Worm (Caenorhabditis elegans) whole organism, young adult: ENCODE results near the gene C17H11.2.

Experiments
- B0261.1 ChIP-seq: sonication (generic microtip); optimal IDR thresholded peaks from 2 replicates; lab custom pipeline; 2016; ENCODE audit warnings: mild to moderate bottlenecking, missing genetic modification characterization, moderate library complexity, missing compliant biosample characterization
- B0336.3 ChIP-seq: fragments of 200-800 bp; sonication (Bioruptor generic); IDR thresholded peaks from 2 replicates; pipeline ENCODE4 v1.3.6; 2022; ENCODE audit warnings: missing genetic modification characterization, missing compliant biosample characterization
- D2030.7 ChIP-seq: fragments of 200-800 bp; sonication (Bioruptor generic); IDR thresholded peaks from 2 replicates; pipeline ENCODE4 v1.3.6; 2022; ENCODE audit warnings: missing genetic modification reagents, missing genetic modification characterization, missing compliant biosample characterization
- F10E7.11 ChIP-seq: sonication (generic microtip); optimal IDR thresholded peaks from 2 replicates; lab custom pipeline; 2017; ENCODE audit warnings: mild to moderate bottlenecking, missing genetic modification characterization, moderate library complexity, missing compliant biosample characterization
- F22D6.2 ChIP-seq: sonication (generic microtip); optimal IDR thresholded peaks from 2 replicates; lab custom pipeline; 2016; ENCODE audit warnings: mild to moderate bottlenecking, missing genetic modification characterization, missing compliant biosample characterization
- F37B4.10 ChIP-seq: fragments of 200-800 bp; sonication (Bioruptor generic); IDR thresholded peaks from 2 replicates; pipeline ENCODE4 v1.3.6; 2022; ENCODE audit warnings: missing genetic modification characterization, missing compliant biosample characterization
- F55B11.4 ChIP-seq: sonication (generic microtip); optimal IDR thresholded peaks from 2 replicates; lab custom pipeline; 2016; ENCODE audit warnings: missing compliant biosample characterization, missing genetic modification characterization, borderline replicate concordance; ENCODE audit not compliant: insufficient read depth
- T07F8.4 ChIP-seq: sonication (generic microtip); optimal IDR thresholded peaks from 2 replicates; lab custom pipeline; 2016; ENCODE audit warnings: mild to moderate bottlenecking, missing genetic modification characterization, moderate library complexity, missing compliant biosample characterization
- Y67H2A.10 ChIP-seq: fragments of 200-800 bp; sonication (Bioruptor generic); conservative IDR thresholded peaks from 2 replicates; pipeline ENCODE4 v1.3.6; 2022; ENCODE audit warnings: missing genetic modification reagents, missing genetic modification characterization, missing compliant biosample characterization
- Y79H2A.3 ChIP-seq: fragments of 200-800 bp; sonication (Bioruptor generic); conservative IDR thresholded peaks from 2 replicates; pipeline ENCODE4 v1.3.6; 2022; ENCODE audit warnings: missing genetic modification reagents, missing genetic modification characterization, missing compliant biosample characterization
- Y95B8A.8 ChIP-seq: fragments of 200-800 bp; sonication (Bioruptor generic); IDR thresholded peaks from 2 replicates; pipeline ENCODE4 v1.3.6; 2022; ENCODE audit warnings: missing genetic modification reagents, missing genetic modification characterization, missing compliant biosample characterization
- aptf-2 ChIP-seq: fragments of 200-800 bp; sonication (Bioruptor generic); conservative IDR thresholded peaks from 2 replicates; pipeline ENCODE4 v1.3.6; 2022; ENCODE audit warnings: missing genetic modification reagents, missing genetic modification characterization, missing compliant biosample characterization
- attf-3 ChIP-seq: fragments of 200-800 bp; sonication (Bioruptor generic); conservative IDR thresholded peaks from 2 replicates; pipeline ENCODE4 v1.3.6; 2022; ENCODE audit warnings: missing genetic modification reagents, missing genetic modification characterization, missing compliant biosample characterization
- bed-1 ChIP-seq: fragments of 200-800 bp; sonication (Bioruptor generic); IDR thresholded peaks from 2 replicates; pipeline ENCODE4 v1.3.6; 2022; ENCODE audit warnings: missing genetic modification reagents, missing genetic modification characterization, missing compliant biosample characterization
- ccch-3 ChIP-seq: fragments of 200-800 bp; sonication (Bioruptor generic); optimal IDR thresholded peaks from 2 replicates; lab custom pipeline; 2018; ENCODE audit warnings: mild to moderate bottlenecking, missing genetic modification characterization, missing compliant biosample characterization
- ceh-27 ChIP-seq: fragments of 200-800 bp; sonication (Bioruptor generic); optimal IDR thresholded peaks from 2 replicates; lab custom pipeline; 2018; ENCODE audit warnings: mild to moderate bottlenecking, missing genetic modification characterization, moderate library complexity, missing compliant biosample characterization
- ceh-58 ChIP-seq: fragments of 200-800 bp; sonication (Bioruptor generic); IDR thresholded peaks from 2 replicates; pipeline ENCODE4 v1.3.6; 2022; ENCODE audit warnings: missing genetic modification characterization, missing compliant biosample characterization
- ceh-79 ChIP-seq: sonication (generic microtip); optimal IDR thresholded peaks from 2 replicates; lab custom pipeline; 2017; ENCODE audit warnings: mild to moderate bottlenecking, missing genetic modification characterization, missing compliant biosample characterization
- dpff-1 ChIP-seq: sonication (generic microtip); optimal IDR thresholded peaks from 2 replicates; lab custom pipeline; 2017; ENCODE audit warnings: mild to moderate bottlenecking, missing genetic modification characterization, missing compliant biosample characterization
- efl-1 ChIP-seq: fragments of 150-350 bp; optimal IDR thresholded peaks from 2 replicates; lab custom pipeline; 2014; ENCODE audit warnings: missing biosample characterization, missing genetic modification reagents, missing genetic modification characterization
- egl-44 ChIP-seq: fragments of 200-800 bp; sonication (Bioruptor generic); IDR thresholded peaks from 2 replicates; pipeline ENCODE4 v1.3.6; 2022; ENCODE audit warnings: missing genetic modification reagents, missing genetic modification characterization, missing compliant biosample characterization
- egrh-3 ChIP-seq: fragments of 200-800 bp; sonication (Bioruptor generic); IDR thresholded peaks from 2 replicates; pipeline ENCODE4 v1.3.6; 2022; ENCODE audit warnings: missing genetic modification reagents, missing genetic modification characterization, missing compliant biosample characterization
- ets-4 ChIP-seq: fragments of 200-800 bp; sonication (Bioruptor generic); optimal IDR thresholded peaks from 2 replicates; lab custom pipeline; 2018; ENCODE audit warnings: mild to moderate bottlenecking, missing genetic modification characterization, missing compliant biosample characterization
- hlh-12 ChIP-seq: sonication (generic microtip); optimal IDR thresholded peaks from 2 replicates; lab custom pipeline; 2016; ENCODE audit warnings: missing genetic modification characterization, missing compliant biosample characterization
- hlh-26 ChIP-seq: fragments of 200-800 bp; sonication (Bioruptor generic); conservative IDR thresholded peaks from 2 replicates; pipeline ENCODE4 v1.3.6; 2022; ENCODE audit warnings: missing genetic modification reagents, missing genetic modification characterization, missing compliant biosample characterization
- hmg-1.2 ChIP-seq: fragments of 200-800 bp; sonication (Bioruptor generic); IDR thresholded peaks from 2 replicates; pipeline ENCODE4 v1.3.6; 2022; ENCODE audit warnings: missing genetic modification reagents, missing genetic modification characterization, missing compliant biosample characterization
- hmg-20 ChIP-seq: fragments of 200-800 bp; sonication (Bioruptor generic); IDR thresholded peaks from 2 replicates; pipeline ENCODE4 v1.3.6; 2022; ENCODE audit warnings: missing genetic modification reagents, missing genetic modification characterization, missing compliant biosample characterization
- let-526 ChIP-seq: fragments of 200-800 bp; sonication (Bioruptor generic); IDR thresholded peaks from 2 replicates; pipeline ENCODE4 v1.3.6; 2022; ENCODE audit warnings: missing genetic modification reagents, missing genetic modification characterization, missing compliant biosample characterization
- madf-10 ChIP-seq: sonication (generic microtip); optimal IDR thresholded peaks from 2 replicates; lab custom pipeline; 2016; ENCODE audit warnings: mild to moderate bottlenecking, missing genetic modification characterization, missing compliant biosample characterization
- madf-3 ChIP-seq: fragments of 200-800 bp; sonication (Bioruptor generic); IDR thresholded peaks from 2 replicates; pipeline ENCODE4 v1.3.6; 2022; ENCODE audit warnings: missing genetic modification reagents, missing genetic modification characterization, missing compliant biosample characterization
- madf-6 ChIP-seq: fragments of 200-800 bp; sonication (Bioruptor generic); IDR thresholded peaks from 2 replicates; pipeline ENCODE4 v1.3.6; 2022; ENCODE audit warnings: missing genetic modification reagents, missing genetic modification characterization, missing compliant biosample characterization
- mcd-1 ChIP-seq: fragments of 200-800 bp; sonication (Bioruptor generic); IDR thresholded peaks from 2 replicates; pipeline ENCODE4 v1.3.6; 2022; ENCODE audit warnings: missing genetic modification reagents, missing genetic modification characterization, missing compliant biosample characterization
- mes-4 ChIP-seq: sonication (generic microtip); optimal IDR thresholded peaks from 2 replicates; lab custom pipeline; 2016; ENCODE audit warnings: missing genotype, missing genetic modification characterization, missing compliant biosample characterization
- mxl-1 ChIP-seq: sonication (generic microtip); optimal IDR thresholded peaks from 2 replicates; lab custom pipeline; 2016; ENCODE audit warnings: missing genetic modification characterization, missing compliant biosample characterization
- nfya-1 ChIP-seq: sonication (generic microtip); optimal IDR thresholded peaks from 2 replicates; lab custom pipeline; 2017; ENCODE audit warnings: antibody characterized with exemption, missing compliant biosample characterization, missing genetic modification characterization, borderline replicate concordance; ENCODE audit not compliant: insufficient read depth
- nfya-2 ChIP-seq: fragments of 200-800 bp; sonication (Bioruptor generic); IDR thresholded peaks from 2 replicates; pipeline ENCODE4 v1.3.6; 2022; ENCODE audit warnings: missing genetic modification reagents, missing genetic modification characterization, missing compliant biosample characterization
- pbrm-1 ChIP-seq: fragments of 200-800 bp; sonication (Bioruptor generic); IDR thresholded peaks from 2 replicates; pipeline ENCODE4 v1.3.6; 2022; ENCODE audit warnings: missing genetic modification reagents, missing genetic modification characterization, missing compliant biosample characterization
- sdz-38 ChIP-seq: sonication (generic microtip); optimal IDR thresholded peaks from 2 replicates; lab custom pipeline; 2016; ENCODE audit warnings: missing genotype, missing genetic modification characterization, missing compliant biosample characterization
- snpc-1.1 ChIP-seq: sonication (generic microtip); optimal IDR thresholded peaks from 2 replicates; lab custom pipeline; 2017; ENCODE audit warnings: missing genetic modification characterization, mild to moderate bottlenecking, missing compliant biosample characterization, antibody characterized with exemption, moderate library complexity, missing genotype, missing genetic modification reagents; ENCODE audit not compliant: insufficient read depth
- snpc-1.3 ChIP-seq: sonication (generic microtip); optimal IDR thresholded peaks from 2 replicates; lab custom pipeline; 2017; ENCODE audit warnings: missing genetic modification characterization, mild to moderate bottlenecking, missing compliant biosample characterization, antibody characterized with exemption, moderate library complexity, missing genotype, missing genetic modification reagents; ENCODE audit not compliant: insufficient read depth
- sptf-2 ChIP-seq: fragments of 200-800 bp; sonication (Bioruptor generic); optimal IDR thresholded peaks from 2 replicates; lab custom pipeline; 2018; ENCODE audit warnings: mild to moderate bottlenecking, missing genetic modification characterization, missing compliant biosample characterization
- tlf-1 ChIP-seq: fragments of 200-800 bp; sonication (Bioruptor generic); optimal IDR thresholded peaks from 2 replicates; lab custom pipeline; 2018; ENCODE audit warnings: mild to moderate bottlenecking, missing genetic modification characterization, missing compliant biosample characterization
- unc-130 ChIP-seq: sonication (generic microtip); optimal IDR thresholded peaks from 2 replicates; lab custom pipeline; 2016; ENCODE audit warnings: missing genetic modification reagents, missing genetic modification characterization, missing compliant biosample characterization
- unc-62 ChIP-seq: fragments of 150-350 bp; optimal IDR thresholded peaks from 2 replicates; lab custom pipeline; 2014; ENCODE audit warnings: missing biosample characterization, missing genetic modification reagents, missing genetic modification characterization
- zfh-2 ChIP-seq: fragments of 200-800 bp; sonication (Bioruptor generic); conservative IDR thresholded peaks from 2 replicates; pipeline ENCODE4 v1.3.6; 2022; ENCODE audit warnings: missing genetic modification reagents, missing genetic modification characterization, missing compliant biosample characterization
- zim-3 ChIP-seq: sonication (generic microtip); optimal IDR thresholded peaks from 2 replicates; lab custom pipeline; 2017; ENCODE audit warnings: mild to moderate bottlenecking, missing genetic modification characterization, moderate library complexity, missing compliant biosample characterization
- ztf-18 ChIP-seq: sonication (generic microtip); optimal IDR thresholded peaks from 2 replicates; lab custom pipeline; 2016; ENCODE audit warnings: missing genotype, mild to moderate bottlenecking, missing genetic modification characterization, missing compliant biosample characterization
- ztf-26 ChIP-seq: sonication (generic microtip); optimal IDR thresholded peaks from 2 replicates; lab custom pipeline; 2017; ENCODE audit warnings: missing genetic modification characterization, missing compliant biosample characterization
- ztf-3 ChIP-seq: fragments of 200-800 bp; sonication (Bioruptor generic); optimal IDR thresholded peaks from 2 replicates; lab custom pipeline; 2018; ENCODE audit warnings: mild to moderate bottlenecking, missing genetic modification characterization, missing compliant biosample characterization

Gene C17H11.2

DNA sequence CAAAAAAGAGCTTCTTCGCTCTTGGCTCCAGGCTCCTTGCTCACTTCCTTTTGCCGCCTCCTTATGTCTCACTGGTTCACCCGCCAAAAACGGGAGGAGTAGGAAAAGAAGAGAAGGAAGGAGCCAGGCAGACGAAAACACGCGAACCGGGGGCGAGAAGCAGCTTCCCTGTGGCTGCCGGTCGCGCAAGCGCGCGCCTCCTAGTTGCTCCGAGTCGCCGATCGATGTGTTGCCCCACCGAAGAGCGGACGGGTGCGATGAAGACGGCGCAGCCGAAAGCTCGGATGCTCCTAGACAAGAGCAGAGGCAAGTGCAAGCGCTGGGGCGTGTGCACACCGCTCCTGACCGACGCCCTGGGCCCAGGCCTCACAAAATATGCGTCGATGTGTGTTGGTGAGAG, 6.2 kb upstream of the C17H11.2 start (continued):
- no peak for TF ChIP-seq sdz-38 (tag; lab: Kevin White, UChicago)
- TF ChIP-seq mcd-1 (GFP tag; lab: Robert Waterston, UW), result peak; percentile 60
- TF ChIP-seq pbrm-1, result 0 out of 2 replicates have a peak, but pooled peaks have one; percentile 39
- no peak for TF ChIP-seq F55B11.4 (tag; lab: Kevin White, UChicago)
- TF ChIP-seq madf-10, result no peak
- TF ChIP-seq ets-4 (GFP tag; lab: Kevin White, UChicago), result no peak
- no peak for TF ChIP-seq hmg-20 (GFP tag; lab: Robert Waterston, UW)
- TF ChIP-seq madf-6, result no peak
- TF ChIP-seq F22D6.2 (tag; lab: Kevin White, UChicago), result no peak
- no peak for TF ChIP-seq ccch-3 (GFP tag; lab: Kevin White, UChicago)
- TF ChIP-seq Y79H2A.3, result no peak
- no peak for TF ChIP-seq hlh-12 (tag; lab: Kevin White, UChicago)
- TF ChIP-seq madf-3 (GFP tag; lab: Robert Waterston, UW), result no peak
- no peak for TF ChIP-seq snpc-1.3 (tag; lab: Kevin White, UChicago)
- TF ChIP-seq ceh-58 (GFP tag; lab: Robert Waterston, UW), result no peak
- TF ChIP-seq unc-62, result no peak
- no peak for TF ChIP-seq zim-3 (tag; lab: Kevin White, UChicago)
- no peak for TF ChIP-seq Y95B8A.8 (GFP tag; lab: Robert Waterston, UW)
- TF ChIP-seq zfh-2 (GFP tag; lab: Robert Waterston, UW), result peak; percentile 99
- TF ChIP-seq snpc-1.1, result no peak
- TF ChIP-seq tlf-1 (GFP tag; lab: Kevin White, UChicago), result no peak
- no peak for TF ChIP-seq aptf-2
- peak; percentile 95 for TF ChIP-seq egrh-3 (GFP tag; lab: Robert Waterston, UW)
- 0 out of 2 replicates have a peak, but pooled peaks have one; percentile 37 for TF ChIP-seq hlh-26 (GFP tag; lab: Robert Waterston, UW)
- TF ChIP-seq ztf-3 (GFP tag; lab: Kevin White, UChicago), result no peak
- TF ChIP-seq bed-1 (GFP tag; lab: Robert Waterston, UW), result no peak
- TF ChIP-seq hmg-1.2 (GFP tag; lab: Robert Waterston, UW), result no peak
- TF ChIP-seq T07F8.4, result no peak
- TF ChIP-seq Y67H2A.10 (GFP tag; lab: Robert Waterston, UW), result no peak
- no peak for TF ChIP-seq efl-1
- TF ChIP-seq ceh-27 (GFP tag; lab: Kevin White, UChicago), result peak; percentile 49
- TF ChIP-seq dpff-1 (tag; lab: Kevin White, UChicago), result no peak
- TF ChIP-seq egl-44 (GFP tag; lab: Robert Waterston, UW), result 0 out of 2 replicates have a peak, but pooled peaks have one; percentile 14
- peak; percentile 40 for TF ChIP-seq sptf-2 (GFP tag; lab: Kevin White, UChicago)
- no peak for TF ChIP-seq mxl-1 (tag; lab: Kevin White, UChicago)
- no peak for TF ChIP-seq B0261.1
- no peak for TF ChIP-seq F10E7.11 (tag; lab: Kevin White, UChicago)
- TF ChIP-seq ztf-18 (tag; lab: Kevin White, UChicago), result no peak
- TF ChIP-seq D2030.7 (GFP tag; lab: Robert Waterston, UW), result no peak
- no peak for TF ChIP-seq B0336.3 (GFP tag; lab: Robert Waterston, UW)
- peak; percentile 11 for TF ChIP-seq ceh-79 (tag; lab: Kevin White, UChicago)
- TF ChIP-seq unc-130 (GFP tag; lab: Kevin White, UChicago), result no peak
- no peak for TF ChIP-seq let-526 (GFP tag; lab: Robert Waterston, UW)
- TF ChIP-seq F37B4.10 (GFP tag; lab: Robert Waterston, UW), result 0 out of 2 replicates have a peak, but pooled peaks have one; percentile 87
- no peak for TF ChIP-seq nfya-2 (GFP tag; lab: Robert Waterston, UW)
- no peak for TF ChIP-seq mes-4 (tag; lab: Kevin White, UChicago)
- peak; percentile 45; the same call in 1 of the 2 replicates for TF ChIP-seq attf-3 (GFP tag; lab: Robert Waterston, UW)
- peak; percentile 45 for TF ChIP-seq ztf-26 (tag; lab: Kevin White, UChicago)
- no peak for TF ChIP-seq nfya-1 (tag; lab: Kevin White, UChicago)
